Fruit fly (Drosophila melanogaster) whole organism, embryonic: ENCODE measurements around the gene arx.

ENCODE experiments used
- Asciz ChIP-seq: fragments of 200-800 bp; sonication (Bioruptor generic); optimal IDR thresholded peaks from 2 replicates; lab custom pipeline; 2017; ENCODE audit warnings: missing biosample characterization, mild to moderate bottlenecking, missing genetic modification characterization, missing genetic modification reagents
- B-H1 ChIP-seq: fragments of 200-800 bp; sonication (Bioruptor generic); IDR thresholded peaks from 3 replicates; pipeline ENCODE4 v1.3.6; 2022; ENCODE audit warnings: missing biosample characterization, missing genetic modification characterization
- Blimp-1 ChIP-seq: fragments of 200-800 bp; sonication (Bioruptor generic); optimal IDR thresholded peaks from 3 replicates; lab custom pipeline; 2018; ENCODE audit warnings: missing biosample characterization, missing genetic modification characterization, mild to moderate bottlenecking, moderate library complexity, missing genetic modification reagents
- CG1024 ChIP-seq: fragments of 200-800 bp; sonication (Bioruptor generic); IDR thresholded peaks from 2 replicates; pipeline ENCODE4 v1.3.6; 2022; ENCODE audit warnings: missing biosample characterization, missing genetic modification characterization
- CG10543 ChIP-seq: fragments of 200-800 bp; sonication (Bioruptor generic); optimal IDR thresholded peaks from 3 replicates; lab custom pipeline; 2017; ENCODE audit warnings: missing biosample characterization, mild to moderate bottlenecking, missing genetic modification characterization, moderate library complexity
- CG10979 ChIP-seq: fragments of 200-800 bp; sonication (Bioruptor generic); optimal IDR thresholded peaks from 2 replicates; lab custom pipeline; 2018; ENCODE audit warnings: missing biosample characterization, mild to moderate bottlenecking, missing genetic modification characterization, moderate library complexity
- CG12659 ChIP-seq: fragments of 200-800 bp; sonication (Bioruptor generic); optimal IDR thresholded peaks from 3 replicates; lab custom pipeline; 2017; ENCODE audit warnings: mild to moderate bottlenecking, missing biosample characterization, missing genetic modification reagents, missing genetic modification characterization
- CG12769 ChIP-seq: fragments of 200-800 bp; sonication (Bioruptor generic); optimal IDR thresholded peaks from 2 replicates; lab custom pipeline; 2019; ENCODE audit warnings: missing biosample characterization, mild to moderate bottlenecking, missing genetic modification characterization, moderate library complexity
- CG13287 ChIP-seq: fragments of 200-800 bp; sonication (Bioruptor generic); IDR thresholded peaks from 2 replicates; pipeline ENCODE4 v1.3.6; 2022; ENCODE audit warnings: missing biosample characterization, missing genetic modification characterization; ENCODE audit not compliant: partially characterized antibody
- CG15479 ChIP-seq: fragments of 200-800 bp; sonication (Bioruptor generic); optimal IDR thresholded peaks from 3 replicates; lab custom pipeline; 2019; ENCODE audit warnings: missing biosample characterization, mild to moderate bottlenecking, missing genetic modification characterization, moderate library complexity
- CG16779 ChIP-seq: fragments of 200-800 bp; sonication (Bioruptor generic); IDR thresholded peaks from 2 replicates; pipeline ENCODE4 v1.3.6; 2022; ENCODE audit warnings: missing biosample characterization, missing genetic modification characterization
- CG17829 ChIP-seq: fragments of 200-800 bp; optimal IDR thresholded peaks from 2 replicates; lab custom pipeline; 2019; ENCODE audit warnings: missing biosample characterization, mild to moderate bottlenecking, missing genetic modification characterization, moderate library complexity
- CG2202 ChIP-seq: fragments of 200-800 bp; sonication (Bioruptor generic); optimal IDR thresholded peaks from 2 replicates; lab custom pipeline; 2018; ENCODE audit warnings: missing biosample characterization, mild to moderate bottlenecking, missing genetic modification characterization
- CG30403 ChIP-seq: fragments of 200-800 bp; sonication (Bioruptor generic); optimal IDR thresholded peaks from 3 replicates; lab custom pipeline; 2016; ENCODE audit warnings: missing biosample characterization, missing genetic modification characterization
- CG6689 ChIP-seq: fragments of 200-800 bp; sonication (Bioruptor generic); IDR thresholded peaks from 2 replicates; pipeline ENCODE4 v1.3.6; 2022; ENCODE audit warnings: missing biosample characterization, missing genetic modification characterization
- CG7556 ChIP-seq: fragments of 200-800 bp; sonication (Bioruptor generic); optimal IDR thresholded peaks from 2 replicates; lab custom pipeline; 2017; ENCODE audit warnings: missing biosample characterization, mild to moderate bottlenecking, missing genetic modification characterization
- CG8290 ChIP-seq, 3 experiments: fragments of 200-800 bp; sonication (Bioruptor generic); optimal IDR thresholded peaks; 2 replicates each; lab custom pipeline; 2016 to 2019; ENCODE audit warnings: missing biosample characterization in 3 of 3, missing genetic modification characterization in 3 of 3, mild to moderate bottlenecking in 2 of 3, moderate library complexity in 1 of 3
- CG9437 ChIP-seq: fragments of 200-800 bp; sonication (Bioruptor generic); optimal IDR thresholded peaks from 2 replicates; lab custom pipeline; 2018; ENCODE audit warnings: missing biosample characterization, mild to moderate bottlenecking, missing genetic modification characterization
- CTCF ChIP-seq: fragments of 200-800 bp; sonication (Bioruptor generic); optimal IDR thresholded peaks from 2 replicates; lab custom pipeline; 2017; ENCODE audit warnings: missing biosample characterization, mild to moderate bottlenecking, missing genetic modification characterization, moderate library complexity
- GATAe ChIP-seq: fragments of 200-800 bp; sonication (Bioruptor generic); conservative IDR thresholded peaks from 2 replicates; pipeline ENCODE4 v1.3.6; 2022; ENCODE audit warnings: missing biosample characterization, missing genetic modification characterization
- Hr78 ChIP-seq, 2 experiments: fragments of 200-800 bp in 1 of 2; fragments of >200 bp in 1 of 2; sonication (Bioruptor generic) in 1 of 2; optimal IDR thresholded peaks; 2 replicates each; lab custom pipeline; 2017 to 2019; ENCODE audit warnings: missing biosample characterization in 2 of 2, missing genetic modification characterization in 2 of 2, mild to moderate bottlenecking in 1 of 2, moderate library complexity in 1 of 2
- MTF-1 ChIP-seq: fragments of 200-800 bp; sonication (Bioruptor generic); optimal IDR thresholded peaks from 2 replicates; lab custom pipeline; 2018; ENCODE audit warnings: missing biosample characterization, mild to moderate bottlenecking, missing genetic modification characterization, borderline replicate concordance
- Pdp1 ChIP-seq, 2 experiments: fragments of 200-800 bp; sonication (Bioruptor generic); optimal IDR thresholded peaks; 3 replicates each; lab custom pipeline; 2016; ENCODE audit warnings: missing biosample characterization in 2 of 2, missing genetic modification characterization in 2 of 2, mild to moderate bottlenecking in 1 of 2, moderate library complexity in 1 of 2
- Rx ChIP-seq: fragments of 200-800 bp; sonication (Bioruptor generic); IDR thresholded peaks from 2 replicates; pipeline ENCODE4 v1.3.6; 2022; ENCODE audit warnings: missing biosample characterization, missing genetic modification characterization
- Sry-δ ChIP-seq: fragments of 200-800 bp; sonication (Bioruptor generic); optimal IDR thresholded peaks from 2 replicates; lab custom pipeline; 2016; ENCODE audit warnings: missing biosample characterization, missing genetic modification characterization
- Taf1 ChIP-seq: fragments of 200-800 bp; sonication (Bioruptor generic); IDR thresholded peaks from 2 replicates; pipeline ENCODE4 v1.3.6; 2022; ENCODE audit warnings: missing biosample characterization, missing genetic modification characterization
- ac ChIP-seq: fragments of 200-800 bp; sonication (Bioruptor generic); optimal IDR thresholded peaks from 3 replicates; lab custom pipeline; 2017; ENCODE audit warnings: missing biosample characterization, mild to moderate bottlenecking, missing genetic modification characterization
- ato ChIP-seq: fragments of 200-800 bp; sonication (Bioruptor generic); IDR thresholded peaks from 2 replicates; pipeline ENCODE4 v1.3.6; 2022; ENCODE audit warnings: missing biosample characterization, missing genetic modification characterization; ENCODE audit not compliant: partially characterized antibody
- bbx ChIP-seq: fragments of 200-800 bp; sonication (Bioruptor generic); IDR thresholded peaks from 2 replicates; pipeline ENCODE4 v1.3.6; 2022; ENCODE audit warnings: missing biosample characterization, missing genetic modification characterization; ENCODE audit not compliant: partially characterized antibody
- chif ChIP-seq, 2 experiments: fragments of 200-800 bp; sonication (Bioruptor generic); optimal IDR thresholded peaks; 3 replicates each; lab custom pipeline; 2016; ENCODE audit warnings: missing biosample characterization in 2 of 2, missing genetic modification characterization in 2 of 2
- dysf ChIP-seq: fragments of 200-800 bp; sonication (Bioruptor generic); IDR thresholded peaks from 3 replicates; pipeline ENCODE4 v1.3.6; 2022; ENCODE audit warnings: missing biosample characterization, missing genetic modification characterization
- eyg ChIP-seq: fragments of 200-800 bp; sonication (Bioruptor generic); optimal IDR thresholded peaks from 3 replicates; lab custom pipeline; 2016; ENCODE audit warnings: missing biosample characterization, missing genetic modification characterization
- fd64A ChIP-seq: fragments of 200-800 bp; sonication (Bioruptor generic); optimal IDR thresholded peaks from 3 replicates; lab custom pipeline; 2018; ENCODE audit warnings: missing biosample characterization, mild to moderate bottlenecking, missing genetic modification characterization
- fru ChIP-seq: fragments of >200 bp; optimal IDR thresholded peaks from 2 replicates; lab custom pipeline; 2017
- insv ChIP-seq, 2 experiments: fragments of 200-800 bp; sonication (Bioruptor generic); optimal IDR thresholded peaks; 3 replicates each; lab custom pipeline; 2016 to 2018; ENCODE audit warnings: missing biosample characterization in 2 of 2, missing genetic modification characterization in 2 of 2
- jumu ChIP-seq: fragments of 200-800 bp; sonication (Bioruptor generic); optimal IDR thresholded peaks from 3 replicates; lab custom pipeline; 2016; ENCODE audit warnings: missing biosample characterization, missing genetic modification characterization
- lab ChIP-seq: fragments of 200-800 bp; sonication (Bioruptor generic); optimal IDR thresholded peaks from 3 replicates; lab custom pipeline; 2017; ENCODE audit warnings: missing biosample characterization, missing genetic modification characterization, mild to moderate bottlenecking, moderate library complexity, missing genetic modification reagents
- lbe ChIP-seq: fragments of 200-800 bp; sonication (Bioruptor generic); optimal IDR thresholded peaks from 2 replicates; lab custom pipeline; 2016; ENCODE audit warnings: missing biosample characterization, mild to moderate bottlenecking, missing genetic modification characterization
- mirr ChIP-seq: fragments of 200-800 bp; sonication (Bioruptor generic); optimal IDR thresholded peaks from 3 replicates; lab custom pipeline; 2018; ENCODE audit warnings: missing biosample characterization, mild to moderate bottlenecking, missing genetic modification characterization
- mld ChIP-seq: fragments of 200-800 bp; sonication (Bioruptor generic); IDR thresholded peaks from 3 replicates; pipeline ENCODE4 v1.3.6; 2022; ENCODE audit warnings: missing biosample characterization, missing genetic modification characterization; ENCODE audit not compliant: partially characterized antibody
- pan ChIP-seq, 4 experiments: fragments of >200 bp in 3 of 4; fragments of 200-800 bp in 1 of 4; sonication (Bioruptor generic) in 1 of 4; optimal IDR thresholded peaks in 3 of 4; IDR thresholded peaks in 1 of 4; 2 replicates each; pipeline versions ENCODE4 v1.3.6 to Lab custom; 2017 to 2022; ENCODE audit warnings: missing biosample characterization in 2 of 4, missing genetic modification characterization in 2 of 4, mixed read lengths in 1 of 4
- shn ChIP-seq: fragments of 200-800 bp; sonication (Bioruptor generic); optimal IDR thresholded peaks from 3 replicates; lab custom pipeline; 2016; ENCODE audit warnings: missing biosample characterization, missing genetic modification characterization
- tll ChIP-seq, 2 experiments: fragments of 200-800 bp in 1 of 2; fragments of >200 bp in 1 of 2; sonication (Bioruptor generic) in 1 of 2; optimal IDR thresholded peaks; 2 replicates each; lab custom pipeline; 2017 to 2019; ENCODE audit warnings: missing biosample characterization in 2 of 2, missing genetic modification characterization in 2 of 2, mild to moderate bottlenecking in 1 of 2, moderate library complexity in 1 of 2
- usp ChIP-seq: fragments of >200 bp; optimal IDR thresholded peaks from 2 replicates; lab custom pipeline; 2017; ENCODE audit warnings: missing biosample characterization, missing genetic modification characterization
- vnd ChIP-seq: fragments of 200-800 bp; sonication (Bioruptor generic); IDR thresholded peaks from 3 replicates; pipeline ENCODE4 v1.3.6; 2022; ENCODE audit warnings: missing biosample characterization, missing genetic modification characterization; ENCODE audit not compliant: partially characterized antibody
- vvl ChIP-seq: fragments of 200-800 bp; sonication (Bioruptor generic); IDR thresholded peaks from 2 replicates; pipeline ENCODE4 v1.3.6; 2022; ENCODE audit warnings: missing biosample characterization, missing genetic modification characterization
- z ChIP-seq: fragments of 200-800 bp; sonication (Bioruptor generic); IDR thresholded peaks from 3 replicates; pipeline ENCODE4 v1.3.6; 2022; ENCODE audit warnings: missing biosample characterization, missing genetic modification characterization
- zfh1 ChIP-seq: fragments of 200-800 bp; sonication (Bioruptor generic); IDR thresholded peaks from 3 replicates; pipeline ENCODE4 v1.3.6; 2022; ENCODE audit warnings: missing biosample characterization, missing genetic modification characterization

arx gene

dm6 chr3L:18950359-18950758, 49.0 kb upstream of the arx start, which contains the start of gene CG6836 (continued):
- TF ChIP-seq CG12769 (tag; lab: Kevin White, UChicago) (peak; percentile 12), Rx (0 out of 2 replicates have a peak, but pooled peaks have one; percentile 18), mirr (peak; percentile 10), CG6689 (GFP tag; lab: Robert Waterston, UW) (peak; percentile 6; the same call in 1 of the 2 replicates), vvl (GFP tag; lab: Robert Waterston, UW) (peak; percentile 44; the same call in 1 of the 2 replicates), pan (optimal IDR thresholded peaks at IDR 0.05; lab: Kevin White, UChicago) (no peak), pan (GFP tag; optimal IDR thresholded peaks at IDR 0.05 in 1 of 2, IDR thresholded peaks at IDR 0.05 in 1 of 2) (peak in 1 of 2 experiments; percentile 24), CG12659 (GFP tag; lab: Kevin White, UChicago) (no peak), CG8290 (GFP tag; optimal IDR thresholded peaks at IDR 0.05; lab: Kevin White, UChicago) (no peak), CG8290 (tag; optimal IDR thresholded peaks at IDR 0.05; lab: Kevin White, UChicago) (peak in 1 of 2 experiments; percentile 20), Blimp-1 (GFP tag; lab: Kevin White, UChicago) (peak; percentile 36)

- no peak for TF ChIP-seq eyg
- no peak for TF ChIP-seq ac (GFP tag; lab: Kevin White, UChicago)
- TF ChIP-seq CG30403: no peak
- TF ChIP-seq ato (GFP tag; lab: Robert Waterston, UW): no peak
- no peak for TF ChIP-seq MTF-1 (GFP tag; lab: Kevin White, UChicago)
- TF ChIP-seq CG16779 (GFP tag; lab: Robert Waterston, UW): no peak
- no peak; the same call in 1 of the 2 replicates for TF ChIP-seq CG13287 (GFP tag; lab: Robert Waterston, UW)
- no peak for TF ChIP-seq vnd
- peak in 1 of 2 experiments; percentile 24 for TF ChIP-seq Hr78 (GFP tag; optimal IDR thresholded peaks at IDR 0.05; lab: Kevin White, UChicago)
- peak; percentile 13 for TF ChIP-seq CTCF (GFP tag; lab: Kevin White, UChicago)
- no peak for TF ChIP-seq CG7556
- no peak for TF ChIP-seq insv (GFP tag; optimal IDR thresholded peaks at IDR 0.05; lab: Kevin White, UChicago)
- TF ChIP-seq tll (GFP tag; optimal IDR thresholded peaks at IDR 0.05; lab: Kevin White, UChicago): no peak
- TF ChIP-seq GATAe (GFP tag; lab: Robert Waterston, UW): no peak
- no peak for TF ChIP-seq bbx (GFP tag; lab: Robert Waterston, UW)
- no peak for TF ChIP-seq Asciz (GFP tag; lab: Kevin White, UChicago)
- no peak for TF ChIP-seq Pdp1 (GFP tag; optimal IDR thresholded peaks at IDR 0.05; lab: Kevin White, UChicago)
- no peak for TF ChIP-seq zfh1
- TF ChIP-seq mld (GFP tag; lab: Robert Waterston, UW): no peak
- peak; percentile 86 for TF ChIP-seq CG9437
- no peak for TF ChIP-seq usp (GFP tag; lab: Kevin White, UChicago)
- TF ChIP-seq fd64A (GFP tag; lab: Kevin White, UChicago): no peak
- TF ChIP-seq fru: no peak
- TF ChIP-seq CG10543 (GFP tag; lab: Kevin White, UChicago): no peak
- TF ChIP-seq vvl (GFP tag; lab: Robert Waterston, UW): peak; percentile 90
- TF ChIP-seq Sry-δ (GFP tag; lab: Kevin White, UChicago): no peak
- no peak for TF ChIP-seq lbe
- TF ChIP-seq z: peak; percentile 47; the same call in 1 of the 3 replicates
- TF ChIP-seq CG15479 (GFP tag; lab: Kevin White, UChicago): no peak
- no peak for TF ChIP-seq CG2202 (tag; lab: Kevin White, UChicago)
- no peak for TF ChIP-seq jumu
- TF ChIP-seq shn (GFP tag; lab: Kevin White, UChicago): no peak
- TF ChIP-seq CG10979 (tag; lab: Kevin White, UChicago): no peak
- no peak for TF ChIP-seq CG17829 (tag; lab: Kevin White, UChicago)
- TF ChIP-seq lab: no peak
- no peak for TF ChIP-seq chif (GFP tag; optimal IDR thresholded peaks at IDR 0.05; lab: Kevin White, UChicago)
- TF ChIP-seq B-H1 (GFP tag; lab: Robert Waterston, UW): no peak
- no peak for TF ChIP-seq Taf1 (GFP tag; lab: Robert Waterston, UW)
- no peak for TF ChIP-seq dysf (GFP tag; lab: Robert Waterston, UW)
- no peak for TF ChIP-seq CG1024 (GFP tag; lab: Robert Waterston, UW)
Observed at dm6 chr3L:18949137-18949536, 47.8 kb upstream of the arx start.
